Worm (Caenorhabditis elegans): Measurements from ENCODE around the gene ptpn-22.

ce11 chrIV:1725888-1726287 is 14.2 kb downstream of the ptpn-22 start, which contains the start of gene K08D12.8:
- TF ChIP-seq nhr-237 (tag; optimal IDR thresholded peaks at IDR 0.05) (no peak), blmp-1 (tag; optimal IDR thresholded peaks at IDR 0.05) (no peak), snpc-4 (tag; optimal IDR thresholded peaks at IDR 0.05) (no peak)
